Worm (Caenorhabditis elegans): ENCODE measurements around the gene rpi-1.
A peak's percentile ranks its signal among the peaks of the same experiment; 100 is the strongest.

The rpi-1 gene

DNA sequence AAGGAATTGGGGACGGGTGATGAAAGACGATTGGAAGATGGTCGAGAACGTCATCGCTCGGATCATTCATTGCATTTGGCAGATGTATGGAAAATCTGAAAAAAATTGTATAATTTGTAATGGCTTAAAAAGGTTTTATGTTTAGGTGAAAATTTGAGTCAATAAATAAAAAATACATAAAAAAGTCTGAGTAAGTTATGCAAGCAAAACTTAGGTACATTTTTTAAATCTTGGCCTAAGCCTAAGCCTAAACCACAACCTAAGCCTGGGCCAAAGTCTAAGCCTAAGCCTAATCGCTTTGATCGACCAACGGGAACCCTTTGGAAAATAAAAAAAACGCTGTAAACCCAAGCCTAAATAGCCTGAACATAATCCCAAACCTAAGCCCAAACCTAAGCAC is 30.3 kb downstream of the rpi-1 start, which contains the start of gene hot-3:
TSS of gene hot-3 (minus strand) at position 101 of the 400 bp plus-strand sequence.
- TF ChIP-seq ama-1 (optimal IDR thresholded peaks at IDR 0.05) (no peak), ama-1 (GFP tag; optimal IDR thresholded peaks at IDR 0.05) (no peak)

DNA sequence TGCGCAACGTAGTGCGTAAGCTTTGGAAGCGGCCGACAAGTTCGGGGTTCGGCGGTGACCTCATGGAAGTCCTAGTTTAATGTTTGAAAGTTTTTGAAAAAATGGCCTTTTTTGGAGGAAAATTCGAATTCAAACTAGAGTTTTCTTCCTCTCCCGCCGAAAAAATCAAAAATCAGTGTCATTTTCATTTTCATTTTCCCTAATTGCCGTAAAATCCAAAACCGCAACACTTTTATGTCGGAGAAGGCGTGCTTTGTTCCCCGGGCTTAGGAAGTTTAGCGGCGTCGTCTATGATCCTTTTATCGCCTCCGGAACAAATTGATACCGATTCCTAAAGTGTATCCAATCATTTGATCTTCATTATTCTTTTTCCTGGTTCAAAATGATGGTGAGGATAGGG is 37.3 kb downstream of the rpi-1 start, which contains the start of gene mltn-5:
TSS of gene mltn-5 (plus strand) at position 301 of the 400 bp plus-strand sequence.
- TF ChIP-seq B0261.1 (tag; optimal IDR thresholded peaks at IDR 0.05) (no peak), ztf-22 (GFP tag; optimal IDR thresholded peaks at IDR 0.05) (no peak), ztf-25 (GFP tag; IDR thresholded peaks at IDR 0.05) (no peak), B0035.1 (tag; optimal IDR thresholded peaks at IDR 0.05) (no peak), chd-7 (tag; optimal IDR thresholded peaks at IDR 0.05) (no peak), nhr-179 (tag; optimal IDR thresholded peaks at IDR 0.05) (no peak), K12H6.12 (tag; optimal IDR thresholded peaks at IDR 0.05) (no peak), ceh-100 (GFP tag; IDR thresholded peaks at IDR 0.05) (no peak), bed-1 (GFP tag; IDR thresholded peaks at IDR 0.05) (no peak), dpff-1 (tag; optimal IDR thresholded peaks at IDR 0.05) (no peak), lsl-1 (GFP tag; optimal IDR thresholded peaks at IDR 0.05) (no peak), zfh-2 (GFP tag; conservative IDR thresholded peaks at IDR 0.05) (no peak), F39B2.1 (GFP tag; IDR thresholded peaks at IDR 0.05) (no peak)

DNA sequence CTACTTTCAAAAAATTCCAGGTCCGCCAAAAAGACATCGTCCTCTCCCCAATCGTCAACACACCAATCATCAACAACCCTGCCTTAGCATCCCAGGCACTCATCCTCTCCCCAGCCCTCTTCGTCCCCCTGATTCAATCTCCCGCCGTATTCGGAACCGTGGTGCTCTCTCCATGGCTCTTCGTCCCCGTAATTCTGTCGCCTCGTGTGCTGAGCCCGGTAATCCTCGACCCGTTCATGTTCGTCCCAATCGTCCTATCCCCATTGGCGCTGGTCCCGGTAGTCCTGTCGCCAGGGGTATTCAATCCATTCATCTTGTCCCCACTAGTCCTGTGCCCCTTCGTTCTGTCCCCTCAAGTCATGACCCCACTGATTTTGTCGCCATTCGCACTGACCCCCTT is 43.1 kb downstream of the rpi-1 start:
- peak; percentile 31 for TF ChIP-seq fkh-3 (tag; optimal IDR thresholded peaks at IDR 0.05)
- no peak for TF ChIP-seq aptf-2 (GFP tag; conservative IDR thresholded peaks at IDR 0.05)
- TF ChIP-seq F23B12.7 (tag; optimal IDR thresholded peaks at IDR 0.05; ENCODE audit: insufficient read depth) = no peak
- no peak for TF ChIP-seq ekl-4 (GFP tag; IDR thresholded peaks at IDR 0.05)
- TF ChIP-seq rec-8 (tag; optimal IDR thresholded peaks at IDR 0.05) = no peak
- TF ChIP-seq hmg-1.2 (GFP tag; IDR thresholded peaks at IDR 0.05) = no peak
- no peak for TF ChIP-seq bed-1 (GFP tag; IDR thresholded peaks at IDR 0.05)
- TF ChIP-seq zfh-2 (GFP tag; conservative IDR thresholded peaks at IDR 0.05) = peak; percentile 79
- TF ChIP-seq B0336.3 (GFP tag; IDR thresholded peaks at IDR 0.05) = no peak
- TF ChIP-seq Y53F4B.3 (GFP tag; IDR thresholded peaks at IDR 0.05) = no peak
- no peak for TF ChIP-seq aptf-3 (GFP tag; IDR thresholded peaks at IDR 0.05)
- no peak for TF ChIP-seq zim-3 (tag; optimal IDR thresholded peaks at IDR 0.05)
- TF ChIP-seq hsf-1 (GFP tag; IDR thresholded peaks at IDR 0.05) = no peak
- TF ChIP-seq bed-2 (GFP tag; IDR thresholded peaks at IDR 0.05) = no peak
- TF ChIP-seq attf-3 (GFP tag; conservative IDR thresholded peaks at IDR 0.05) = no peak
- no peak for TF ChIP-seq D2030.7 (GFP tag; IDR thresholded peaks at IDR 0.05)
- no peak for TF ChIP-seq F57A8.1 (GFP tag; optimal IDR thresholded peaks at IDR 0.05)

DNA sequence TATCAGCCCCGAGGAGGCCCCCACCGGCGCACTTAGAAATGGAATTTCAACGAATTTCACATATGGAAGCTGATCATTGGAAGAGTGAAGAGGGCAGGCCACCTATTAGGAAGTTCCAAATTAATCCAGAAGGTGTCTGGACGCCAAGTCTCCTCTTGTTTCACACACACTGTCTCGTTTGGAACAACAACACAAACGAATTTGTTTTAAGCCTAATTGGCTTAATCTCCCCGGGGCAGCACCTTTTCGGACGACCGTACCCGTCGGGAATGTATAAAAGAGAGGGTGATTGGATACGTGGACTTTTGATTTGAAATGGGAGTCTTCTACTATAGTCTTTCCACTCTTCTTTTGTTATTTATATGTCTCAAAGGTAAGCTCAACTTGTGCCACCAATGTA is 46.2 kb downstream of the rpi-1 start, which contains the start of gene mltn-3:
TSS of gene mltn-3 (plus strand) at position 301 of the 400 bp plus-strand sequence.
- TF ChIP-seq Y56A3A.18 (GFP tag; IDR thresholded peaks at IDR 0.05) (no peak), let-607 (tag; optimal IDR thresholded peaks at IDR 0.05) (no peak), snpc-1.3 (tag; optimal IDR thresholded peaks at IDR 0.05; ENCODE audit: insufficient read depth) (no peak), tbx-9 (tag; optimal IDR thresholded peaks at IDR 0.05; ENCODE audit: borderline replicate concordance) (no peak), D2030.7 (GFP tag; IDR thresholded peaks at IDR 0.05) (no peak), Y95B8A.8 (GFP tag; IDR thresholded peaks at IDR 0.05) (no peak), mel-28 (tag; optimal IDR thresholded peaks at IDR 0.05; ENCODE audit: borderline replicate concordance) (no peak), Y67H2A.10 (GFP tag; conservative IDR thresholded peaks at IDR 0.05) (no peak), nhr-27 (tag; optimal IDR thresholded peaks at IDR 0.05) (no peak), sptf-2 (GFP tag; optimal IDR thresholded peaks at IDR 0.05) (no peak), ztf-6 (GFP tag; IDR thresholded peaks at IDR 0.05) (no peak), akir-1 (GFP tag; optimal IDR thresholded peaks at IDR 0.05) (no peak)
